Worm (Caenorhabditis elegans): Measurements from ENCODE around the gene F53F1.2.

- TF ChIP-seq tbx-37 (GFP tag; conservative IDR thresholded peaks at IDR 0.05) (no peak), ama-1 (optimal IDR thresholded peaks at IDR 0.05) (no peak), aly-1 (tag; optimal IDR thresholded peaks at IDR 0.05) (no peak), ceh-13 (GFP tag; optimal IDR thresholded peaks at IDR 0.05) (no peak), tra-4 (tag; optimal IDR thresholded peaks at IDR 0.05) (no peak), sea-1 (GFP tag; conservative IDR thresholded peaks at IDR 0.05) (no peak), pes-1 (GFP tag; IDR thresholded peaks at IDR 0.05) (no peak), B0310.2 (tag; optimal IDR thresholded peaks at IDR 0.05) (no peak)
Measured at ce11 chrV:13423045-13423444, 16.4 kb downstream of the F53F1.2 start, which contains the start of gene srv-9.

Measured in whole organism, early embryonic.